Worm (Caenorhabditis elegans) whole organism, young adult: ENCODE results near the gene F21C10.18.
A peak's percentile ranks its signal among the peaks of the same experiment; 100 is the strongest.

ENCODE experiments used
- B0019.2 ChIP-seq: fragments of 200-800 bp; sonication (Bioruptor generic); conservative IDR thresholded peaks from 2 replicates; pipeline ENCODE4 v1.3.6; 2022; ENCODE audit warnings: missing genetic modification reagents, missing genetic modification characterization, missing compliant biosample characterization
- B0336.3 ChIP-seq: fragments of 200-800 bp; sonication (Bioruptor generic); IDR thresholded peaks from 2 replicates; pipeline ENCODE4 v1.3.6; 2022; ENCODE audit warnings: missing genetic modification characterization, missing compliant biosample characterization
- C17E4.6 ChIP-seq: fragments of 200-800 bp; sonication (Bioruptor generic); IDR thresholded peaks from 2 replicates; pipeline ENCODE4 v1.3.6; 2022; ENCODE audit warnings: missing genetic modification reagents, missing genetic modification characterization, missing compliant biosample characterization
- D2030.7 ChIP-seq: fragments of 200-800 bp; sonication (Bioruptor generic); IDR thresholded peaks from 2 replicates; pipeline ENCODE4 v1.3.6; 2022; ENCODE audit warnings: missing genetic modification reagents, missing genetic modification characterization, missing compliant biosample characterization
- F23B12.7 ChIP-seq: sonication (generic microtip); optimal IDR thresholded peaks from 2 replicates; lab custom pipeline; 2017; ENCODE audit warnings: missing genetic modification characterization, mild to moderate bottlenecking, missing compliant biosample characterization, antibody characterized with exemption, moderate library complexity; ENCODE audit not compliant: insufficient read depth
- F49E8.2 ChIP-seq: sonication (generic microtip); optimal IDR thresholded peaks from 3 replicates; lab custom pipeline; 2017; ENCODE audit warnings: missing genetic modification characterization, mild to moderate bottlenecking, missing compliant biosample characterization, antibody characterized with exemption, moderate library complexity; ENCODE audit not compliant: insufficient read depth
- T07F8.4 ChIP-seq: sonication (generic microtip); optimal IDR thresholded peaks from 2 replicates; lab custom pipeline; 2016; ENCODE audit warnings: mild to moderate bottlenecking, missing genetic modification characterization, moderate library complexity, missing compliant biosample characterization
- Y53G8AR.9 ChIP-seq: fragments of 200-800 bp; sonication (Bioruptor generic); conservative IDR thresholded peaks from 2 replicates; pipeline ENCODE4 v1.3.6; 2022; ENCODE audit warnings: missing genetic modification reagents, missing genetic modification characterization, missing compliant biosample characterization
- Y67H2A.10 ChIP-seq: fragments of 200-800 bp; sonication (Bioruptor generic); conservative IDR thresholded peaks from 2 replicates; pipeline ENCODE4 v1.3.6; 2022; ENCODE audit warnings: missing genetic modification reagents, missing genetic modification characterization, missing compliant biosample characterization
- Y79H2A.3 ChIP-seq: fragments of 200-800 bp; sonication (Bioruptor generic); conservative IDR thresholded peaks from 2 replicates; pipeline ENCODE4 v1.3.6; 2022; ENCODE audit warnings: missing genetic modification reagents, missing genetic modification characterization, missing compliant biosample characterization
- Y95B8A.8 ChIP-seq: fragments of 200-800 bp; sonication (Bioruptor generic); IDR thresholded peaks from 2 replicates; pipeline ENCODE4 v1.3.6; 2022; ENCODE audit warnings: missing genetic modification reagents, missing genetic modification characterization, missing compliant biosample characterization
- aptf-3 ChIP-seq: fragments of 200-800 bp; sonication (Bioruptor generic); IDR thresholded peaks from 2 replicates; pipeline ENCODE4 v1.3.6; 2022; ENCODE audit warnings: missing genetic modification characterization, missing compliant biosample characterization
- athp-1 ChIP-seq: sonication (generic microtip); optimal IDR thresholded peaks from 2 replicates; lab custom pipeline; 2017; ENCODE audit warnings: mild to moderate bottlenecking, missing genetic modification characterization, missing compliant biosample characterization
- attf-6 ChIP-seq: fragments of 200-800 bp; sonication (Bioruptor generic); IDR thresholded peaks from 2 replicates; pipeline ENCODE4 v1.3.6; 2022; ENCODE audit warnings: missing genetic modification reagents, missing genetic modification characterization, missing compliant biosample characterization
- bed-1 ChIP-seq: fragments of 200-800 bp; sonication (Bioruptor generic); IDR thresholded peaks from 2 replicates; pipeline ENCODE4 v1.3.6; 2022; ENCODE audit warnings: missing genetic modification reagents, missing genetic modification characterization, missing compliant biosample characterization
- ccch-3 ChIP-seq: fragments of 200-800 bp; sonication (Bioruptor generic); optimal IDR thresholded peaks from 2 replicates; lab custom pipeline; 2018; ENCODE audit warnings: mild to moderate bottlenecking, missing genetic modification characterization, missing compliant biosample characterization
- cebp-1 ChIP-seq, 2 experiments: fragments of 200-800 bp in 1 of 2; sonication (Bioruptor generic) in 1 of 2; sonication (generic microtip) in 1 of 2; IDR thresholded peaks in 1 of 2; optimal IDR thresholded peaks in 1 of 2; 2 replicates each; pipeline versions ENCODE4 v1.3.6 to Lab custom; 2017 to 2022; ENCODE audit warnings: missing compliant biosample characterization in 2 of 2, missing genetic modification characterization in 2 of 2, mild to moderate bottlenecking in 1 of 2, missing genetic modification reagents in 1 of 2, moderate library complexity in 1 of 2
- cebp-2 ChIP-seq: fragments of 200-800 bp; sonication (Bioruptor generic); IDR thresholded peaks from 2 replicates; pipeline ENCODE4 v1.3.6; 2022; ENCODE audit warnings: missing genetic modification characterization, missing compliant biosample characterization
- ceh-27 ChIP-seq: fragments of 200-800 bp; sonication (Bioruptor generic); optimal IDR thresholded peaks from 2 replicates; lab custom pipeline; 2018; ENCODE audit warnings: mild to moderate bottlenecking, missing genetic modification characterization, moderate library complexity, missing compliant biosample characterization
- ceh-91 ChIP-seq: fragments of 200-800 bp; sonication (Bioruptor generic); IDR thresholded peaks from 2 replicates; pipeline ENCODE4 v1.3.6; 2022; ENCODE audit warnings: missing genetic modification reagents, missing genetic modification characterization, missing compliant biosample characterization
- chd-7 ChIP-seq: sonication (generic microtip); optimal IDR thresholded peaks from 2 replicates; lab custom pipeline; 2016; ENCODE audit warnings: mild to moderate bottlenecking, missing genetic modification characterization, moderate library complexity, missing compliant biosample characterization
- efl-1 ChIP-seq: fragments of 150-350 bp; optimal IDR thresholded peaks from 2 replicates; lab custom pipeline; 2014; ENCODE audit warnings: missing biosample characterization, missing genetic modification reagents, missing genetic modification characterization
- hmg-1.2 ChIP-seq: fragments of 200-800 bp; sonication (Bioruptor generic); IDR thresholded peaks from 2 replicates; pipeline ENCODE4 v1.3.6; 2022; ENCODE audit warnings: missing genetic modification reagents, missing genetic modification characterization, missing compliant biosample characterization
- hrde-1 ChIP-seq: sonication (generic microtip); optimal IDR thresholded peaks from 2 replicates; lab custom pipeline; 2016; ENCODE audit warnings: missing genetic modification characterization, mild to moderate bottlenecking, missing compliant biosample characterization, moderate library complexity, missing genotype, missing genetic modification reagents, borderline replicate concordance
- lin-26 ChIP-seq: fragments of 200-800 bp; sonication (Bioruptor generic); IDR thresholded peaks from 2 replicates; pipeline ENCODE4 v1.3.6; 2022; ENCODE audit warnings: missing genetic modification reagents, missing genetic modification characterization, missing compliant biosample characterization
- lir-1 ChIP-seq: fragments of 200-800 bp; sonication (Bioruptor generic); conservative IDR thresholded peaks from 2 replicates; pipeline ENCODE4 v1.3.6; 2022; ENCODE audit warnings: missing genetic modification reagents, missing genetic modification characterization, missing compliant biosample characterization
- madf-10 ChIP-seq: sonication (generic microtip); optimal IDR thresholded peaks from 2 replicates; lab custom pipeline; 2016; ENCODE audit warnings: mild to moderate bottlenecking, missing genetic modification characterization, missing compliant biosample characterization
- madf-8 ChIP-seq: fragments of 200-800 bp; sonication (Bioruptor generic); conservative IDR thresholded peaks from 2 replicates; pipeline ENCODE4 v1.3.6; 2022; ENCODE audit warnings: missing genetic modification reagents, missing genetic modification characterization, missing compliant biosample characterization
- mcd-1 ChIP-seq: fragments of 200-800 bp; sonication (Bioruptor generic); IDR thresholded peaks from 2 replicates; pipeline ENCODE4 v1.3.6; 2022; ENCODE audit warnings: missing genetic modification reagents, missing genetic modification characterization, missing compliant biosample characterization
- nfya-1 ChIP-seq: sonication (generic microtip); optimal IDR thresholded peaks from 2 replicates; lab custom pipeline; 2017; ENCODE audit warnings: antibody characterized with exemption, missing compliant biosample characterization, missing genetic modification characterization, borderline replicate concordance; ENCODE audit not compliant: insufficient read depth
- nfya-2 ChIP-seq: fragments of 200-800 bp; sonication (Bioruptor generic); IDR thresholded peaks from 2 replicates; pipeline ENCODE4 v1.3.6; 2022; ENCODE audit warnings: missing genetic modification reagents, missing genetic modification characterization, missing compliant biosample characterization
- nhr-80 ChIP-seq: sonication (generic microtip); optimal IDR thresholded peaks from 2 replicates; lab custom pipeline; 2016; ENCODE audit warnings: missing genetic modification characterization, missing compliant biosample characterization
- rcor-1 ChIP-seq: fragments of 200-800 bp; sonication (Bioruptor generic); IDR thresholded peaks from 2 replicates; pipeline ENCODE4 v1.3.6; 2022; ENCODE audit warnings: missing genetic modification reagents, missing genetic modification characterization, missing compliant biosample characterization
- snpc-3.4 ChIP-seq: sonication (generic microtip); optimal IDR thresholded peaks from 2 replicates; lab custom pipeline; 2017; ENCODE audit warnings: missing genetic modification characterization, mild to moderate bottlenecking, missing compliant biosample characterization, antibody characterized with exemption, moderate library complexity, missing genotype, missing genetic modification reagents
- snpc-4 ChIP-seq, 5 experiments: fragments of 150-350 bp in 1 of 5; sonication (generic microtip) in 4 of 5; optimal IDR thresholded peaks; 2 replicates each; lab custom pipeline; 2014 to 2018; ENCODE audit warnings: missing genetic modification characterization in 5 of 5, missing biosample characterization in 3 of 5, antibody characterized with exemption in 2 of 5, mild to moderate bottlenecking in 2 of 5, missing compliant biosample characterization in 2 of 5, missing genotype in 2 of 5, moderate library complexity in 2 of 5, missing genetic modification reagents in 1 of 5
- ztf-26 ChIP-seq: sonication (generic microtip); optimal IDR thresholded peaks from 2 replicates; lab custom pipeline; 2017; ENCODE audit warnings: missing genetic modification characterization, missing compliant biosample characterization

F21C10.18 gene

ce11 chrV:9146196-9146595, 37.9 kb downstream of the F21C10.18 start:
- TF ChIP-seq nhr-80 (tag; lab: Kevin White, UChicago) (peak; percentile 70), snpc-3.4 (tag; lab: Kevin White, UChicago) (no peak), madf-10 (tag; lab: Kevin White, UChicago) (no peak), nfya-2 (GFP tag; lab: Robert Waterston, UW) (no peak)

ce11 chrV:9146849-9147557, 38.7 kb downstream of the F21C10.18 start, which contains the start of gene spl-2:
spl-2 (minus strand) TSS chrV:9146899.
- TF ChIP-seq T07F8.4 (tag; lab: Kevin White, UChicago) (no peak), hmg-1.2 (GFP tag; lab: Robert Waterston, UW) (peak; percentile 33; the same call in 1 of the 2 replicates)

ce11 chrV:9148151-9148550, 39.8 kb downstream of the F21C10.18 start:
- no peak for TF ChIP-seq D2030.7 (GFP tag; lab: Robert Waterston, UW)
- no peak for TF ChIP-seq Y79H2A.3 (GFP tag; lab: Robert Waterston, UW)
- no peak for TF ChIP-seq athp-1 (tag; lab: Kevin White, UChicago)
- no peak for TF ChIP-seq ceh-27 (GFP tag; lab: Kevin White, UChicago)
- no peak for TF ChIP-seq lir-1 (GFP tag; lab: Robert Waterston, UW)
- no peak for TF ChIP-seq mcd-1 (GFP tag; lab: Robert Waterston, UW)
- TF ChIP-seq cebp-2 (GFP tag; lab: Robert Waterston, UW) = no peak
- TF ChIP-seq ceh-91 (GFP tag; lab: Robert Waterston, UW) = no peak
- TF ChIP-seq efl-1 (GFP tag; lab: Kevin White, UChicago) = no peak
- no peak for TF ChIP-seq madf-10 (tag; lab: Kevin White, UChicago)
- no peak for TF ChIP-seq aptf-3
- no peak for TF ChIP-seq bed-1 (GFP tag; lab: Robert Waterston, UW)
- TF ChIP-seq Y95B8A.8 (GFP tag; lab: Robert Waterston, UW) = no peak
- TF ChIP-seq hrde-1 = no peak
- no peak for TF ChIP-seq T07F8.4 (tag; lab: Kevin White, UChicago)
- TF ChIP-seq B0336.3 (GFP tag; lab: Robert Waterston, UW) = no peak
- no peak for TF ChIP-seq madf-8 (GFP tag; lab: Robert Waterston, UW)
- no peak for TF ChIP-seq lin-26 (GFP tag; lab: Robert Waterston, UW)
- TF ChIP-seq B0019.2 (GFP tag; lab: Robert Waterston, UW) = no peak
- no peak for TF ChIP-seq Y53G8AR.9

ce11 chrV:9152339-9152738, 44.0 kb downstream of the F21C10.18 start:
- no peak for TF ChIP-seq ztf-26
- no peak for TF ChIP-seq attf-6
- TF ChIP-seq D2030.7 (GFP tag; lab: Robert Waterston, UW) = no peak
- TF ChIP-seq snpc-4 (GFP tag; optimal IDR thresholded peaks at IDR 0.05; lab: Kevin White, UChicago) = no peak
- TF ChIP-seq snpc-4 (tag; optimal IDR thresholded peaks at IDR 0.05; lab: Kevin White, UChicago) = no peak
- TF ChIP-seq rcor-1 (GFP tag; lab: Robert Waterston, UW) = no peak
- no peak for TF ChIP-seq Y67H2A.10
- no peak for TF ChIP-seq snpc-3.4 (tag; lab: Kevin White, UChicago)
- no peak for TF ChIP-seq ccch-3
- TF ChIP-seq cebp-1 (GFP tag; IDR thresholded peaks at IDR 0.05; lab: Robert Waterston, UW) = no peak
- no peak for TF ChIP-seq cebp-1 (tag; optimal IDR thresholded peaks at IDR 0.05; lab: Kevin White, UChicago)
- TF ChIP-seq nfya-1 (tag; lab: Kevin White, UChicago) = no peak
- no peak for TF ChIP-seq F23B12.7 (tag; lab: Kevin White, UChicago)
- no peak for TF ChIP-seq F49E8.2
- TF ChIP-seq chd-7 (tag; lab: Kevin White, UChicago) = no peak
- no peak for TF ChIP-seq athp-1 (tag; lab: Kevin White, UChicago)
- TF ChIP-seq C17E4.6 (GFP tag; lab: Robert Waterston, UW) = no peak
